Worm (Caenorhabditis elegans) whole organism, young adult: ENCODE measurements around the gene F21H12.3.

Experiments used
- B0336.3 ChIP-seq: fragments of 200-800 bp; sonication (Bioruptor generic); IDR thresholded peaks from 2 replicates; pipeline ENCODE4 v1.3.6; 2022; ENCODE audit warnings: missing genetic modification characterization, missing compliant biosample characterization
- C17E4.6 ChIP-seq: fragments of 200-800 bp; sonication (Bioruptor generic); IDR thresholded peaks from 2 replicates; pipeline ENCODE4 v1.3.6; 2022; ENCODE audit warnings: missing genetic modification reagents, missing genetic modification characterization, missing compliant biosample characterization
- D2030.7 ChIP-seq: fragments of 200-800 bp; sonication (Bioruptor generic); IDR thresholded peaks from 2 replicates; pipeline ENCODE4 v1.3.6; 2022; ENCODE audit warnings: missing genetic modification reagents, missing genetic modification characterization, missing compliant biosample characterization
- F39B2.1 ChIP-seq: fragments of 200-800 bp; sonication (Bioruptor generic); IDR thresholded peaks from 2 replicates; pipeline ENCODE4 v1.3.6; 2022; ENCODE audit warnings: missing genetic modification reagents, missing genetic modification characterization, missing compliant biosample characterization
- F49E8.2 ChIP-seq: sonication (generic microtip); optimal IDR thresholded peaks from 3 replicates; lab custom pipeline; 2017; ENCODE audit warnings: missing genetic modification characterization, mild to moderate bottlenecking, missing compliant biosample characterization, antibody characterized with exemption, moderate library complexity; ENCODE audit not compliant: insufficient read depth
- F57C9.4 ChIP-seq: sonication (generic microtip); optimal IDR thresholded peaks from 2 replicates; lab custom pipeline; 2017; ENCODE audit warnings: mild to moderate bottlenecking, missing genetic modification characterization, missing compliant biosample characterization
- K11D2.4 ChIP-seq: fragments of 200-800 bp; sonication (Bioruptor generic); IDR thresholded peaks from 2 replicates; pipeline ENCODE4 v1.3.6; 2022; ENCODE audit warnings: missing genetic modification reagents, missing genetic modification characterization, missing compliant biosample characterization
- Y53F4B.3 ChIP-seq: fragments of 200-800 bp; sonication (Bioruptor generic); IDR thresholded peaks from 2 replicates; pipeline ENCODE4 v1.3.6; 2022; ENCODE audit warnings: missing genetic modification reagents, missing genetic modification characterization, missing compliant biosample characterization
- Y56A3A.18 ChIP-seq: fragments of 200-800 bp; sonication (Bioruptor generic); IDR thresholded peaks from 2 replicates; pipeline ENCODE4 v1.3.6; 2022; ENCODE audit warnings: missing genetic modification reagents, missing genetic modification characterization, missing compliant biosample characterization
- aptf-2 ChIP-seq: fragments of 200-800 bp; sonication (Bioruptor generic); conservative IDR thresholded peaks from 2 replicates; pipeline ENCODE4 v1.3.6; 2022; ENCODE audit warnings: missing genetic modification reagents, missing genetic modification characterization, missing compliant biosample characterization
- attf-6 ChIP-seq: fragments of 200-800 bp; sonication (Bioruptor generic); IDR thresholded peaks from 2 replicates; pipeline ENCODE4 v1.3.6; 2022; ENCODE audit warnings: missing genetic modification reagents, missing genetic modification characterization, missing compliant biosample characterization
- bed-1 ChIP-seq: fragments of 200-800 bp; sonication (Bioruptor generic); IDR thresholded peaks from 2 replicates; pipeline ENCODE4 v1.3.6; 2022; ENCODE audit warnings: missing genetic modification reagents, missing genetic modification characterization, missing compliant biosample characterization
- cebp-1 ChIP-seq, 2 experiments: fragments of 200-800 bp in 1 of 2; sonication (Bioruptor generic) in 1 of 2; sonication (generic microtip) in 1 of 2; IDR thresholded peaks in 1 of 2; optimal IDR thresholded peaks in 1 of 2; 2 replicates each; pipeline versions ENCODE4 v1.3.6 to Lab custom; 2017 to 2022; ENCODE audit warnings: missing compliant biosample characterization in 2 of 2, missing genetic modification characterization in 2 of 2, mild to moderate bottlenecking in 1 of 2, missing genetic modification reagents in 1 of 2, moderate library complexity in 1 of 2
- ceh-100 ChIP-seq: fragments of 200-800 bp; sonication (Bioruptor generic); IDR thresholded peaks from 2 replicates; pipeline ENCODE4 v1.3.6; 2022; ENCODE audit warnings: missing genetic modification reagents, missing genetic modification characterization, missing compliant biosample characterization
- ceh-58 ChIP-seq: fragments of 200-800 bp; sonication (Bioruptor generic); IDR thresholded peaks from 2 replicates; pipeline ENCODE4 v1.3.6; 2022; ENCODE audit warnings: missing genetic modification characterization, missing compliant biosample characterization
- ceh-79 ChIP-seq: sonication (generic microtip); optimal IDR thresholded peaks from 2 replicates; lab custom pipeline; 2017; ENCODE audit warnings: mild to moderate bottlenecking, missing genetic modification characterization, missing compliant biosample characterization
- ceh-91 ChIP-seq: fragments of 200-800 bp; sonication (Bioruptor generic); IDR thresholded peaks from 2 replicates; pipeline ENCODE4 v1.3.6; 2022; ENCODE audit warnings: missing genetic modification reagents, missing genetic modification characterization, missing compliant biosample characterization
- dpl-1 ChIP-seq: fragments of 150-350 bp; optimal IDR thresholded peaks from 2 replicates; lab custom pipeline; 2014; ENCODE audit warnings: missing biosample characterization, missing genetic modification reagents, missing genetic modification characterization
- ekl-4 ChIP-seq: fragments of 200-800 bp; sonication (Bioruptor generic); IDR thresholded peaks from 2 replicates; pipeline ENCODE4 v1.3.6; 2022; ENCODE audit warnings: missing genetic modification reagents, missing genetic modification characterization, missing compliant biosample characterization
- ets-4 ChIP-seq: fragments of 200-800 bp; sonication (Bioruptor generic); optimal IDR thresholded peaks from 2 replicates; lab custom pipeline; 2018; ENCODE audit warnings: mild to moderate bottlenecking, missing genetic modification characterization, missing compliant biosample characterization
- fkh-3 ChIP-seq: sonication (generic microtip); optimal IDR thresholded peaks from 2 replicates; lab custom pipeline; 2016; ENCODE audit warnings: mild to moderate bottlenecking, missing genetic modification characterization, missing compliant biosample characterization
- hmg-20 ChIP-seq: fragments of 200-800 bp; sonication (Bioruptor generic); IDR thresholded peaks from 2 replicates; pipeline ENCODE4 v1.3.6; 2022; ENCODE audit warnings: missing genetic modification reagents, missing genetic modification characterization, missing compliant biosample characterization
- hrde-1 ChIP-seq: sonication (generic microtip); optimal IDR thresholded peaks from 2 replicates; lab custom pipeline; 2016; ENCODE audit warnings: missing genetic modification characterization, mild to moderate bottlenecking, missing compliant biosample characterization, moderate library complexity, missing genotype, missing genetic modification reagents, borderline replicate concordance
- lag-1 ChIP-seq: fragments of 200-800 bp; sonication (Bioruptor generic); IDR thresholded peaks from 2 replicates; pipeline ENCODE4 v1.3.6; 2022; ENCODE audit warnings: missing genetic modification reagents, missing genetic modification characterization, missing compliant biosample characterization
- lin-54 ChIP-seq: fragments of 200-800 bp; sonication (Bioruptor generic); optimal IDR thresholded peaks from 2 replicates; lab custom pipeline; 2018; ENCODE audit warnings: mild to moderate bottlenecking, missing genetic modification characterization, missing compliant biosample characterization
- lsl-1 ChIP-seq: fragments of 200-800 bp; sonication (Bioruptor generic); optimal IDR thresholded peaks from 2 replicates; lab custom pipeline; 2018; ENCODE audit warnings: mild to moderate bottlenecking, missing genetic modification characterization, moderate library complexity, missing compliant biosample characterization
- lsy-27 ChIP-seq: sonication (generic microtip); optimal IDR thresholded peaks from 2 replicates; lab custom pipeline; 2017; ENCODE audit warnings: missing genetic modification characterization, mild to moderate bottlenecking, missing compliant biosample characterization, antibody characterized with exemption, missing genotype, borderline replicate concordance; ENCODE audit not compliant: insufficient read depth
- madf-10 ChIP-seq: sonication (generic microtip); optimal IDR thresholded peaks from 2 replicates; lab custom pipeline; 2016; ENCODE audit warnings: mild to moderate bottlenecking, missing genetic modification characterization, missing compliant biosample characterization
- madf-6 ChIP-seq: fragments of 200-800 bp; sonication (Bioruptor generic); IDR thresholded peaks from 2 replicates; pipeline ENCODE4 v1.3.6; 2022; ENCODE audit warnings: missing genetic modification reagents, missing genetic modification characterization, missing compliant biosample characterization
- madf-8 ChIP-seq: fragments of 200-800 bp; sonication (Bioruptor generic); conservative IDR thresholded peaks from 2 replicates; pipeline ENCODE4 v1.3.6; 2022; ENCODE audit warnings: missing genetic modification reagents, missing genetic modification characterization, missing compliant biosample characterization
- mcd-1 ChIP-seq: fragments of 200-800 bp; sonication (Bioruptor generic); IDR thresholded peaks from 2 replicates; pipeline ENCODE4 v1.3.6; 2022; ENCODE audit warnings: missing genetic modification reagents, missing genetic modification characterization, missing compliant biosample characterization
- mel-28 ChIP-seq: sonication (generic microtip); optimal IDR thresholded peaks from 2 replicates; lab custom pipeline; 2016; ENCODE audit warnings: borderline replicate concordance, mild to moderate bottlenecking, missing genetic modification characterization, missing compliant biosample characterization
- mxl-1 ChIP-seq: sonication (generic microtip); optimal IDR thresholded peaks from 2 replicates; lab custom pipeline; 2016; ENCODE audit warnings: missing genetic modification characterization, missing compliant biosample characterization
- nhr-27 ChIP-seq: fragments of 200-800 bp; sonication (Bioruptor generic); optimal IDR thresholded peaks from 2 replicates; lab custom pipeline; 2018; ENCODE audit warnings: mild to moderate bottlenecking, missing genetic modification characterization, moderate library complexity, missing compliant biosample characterization
- nhr-80 ChIP-seq: sonication (generic microtip); optimal IDR thresholded peaks from 2 replicates; lab custom pipeline; 2016; ENCODE audit warnings: missing genetic modification characterization, missing compliant biosample characterization
- pha-4 ChIP-seq: fragments of 150-350 bp; sonication (generic microtip); optimal IDR thresholded peaks from 2 replicates; lab custom pipeline; 2014; ENCODE audit warnings: missing biosample characterization, missing genetic modification reagents, missing genetic modification characterization
- snpc-1.1 ChIP-seq: sonication (generic microtip); optimal IDR thresholded peaks from 2 replicates; lab custom pipeline; 2017; ENCODE audit warnings: missing genetic modification characterization, mild to moderate bottlenecking, missing compliant biosample characterization, antibody characterized with exemption, moderate library complexity, missing genotype, missing genetic modification reagents; ENCODE audit not compliant: insufficient read depth
- snpc-4 ChIP-seq, 5 experiments: fragments of 150-350 bp in 1 of 5; sonication (generic microtip) in 4 of 5; optimal IDR thresholded peaks; 2 replicates each; lab custom pipeline; 2014 to 2018; ENCODE audit warnings: missing genetic modification characterization in 5 of 5, missing biosample characterization in 3 of 5, antibody characterized with exemption in 2 of 5, mild to moderate bottlenecking in 2 of 5, missing compliant biosample characterization in 2 of 5, missing genotype in 2 of 5, moderate library complexity in 2 of 5, missing genetic modification reagents in 1 of 5
- somi-1 ChIP-seq: fragments of 200-800 bp; sonication (Bioruptor generic); optimal IDR thresholded peaks from 2 replicates; lab custom pipeline; 2018; ENCODE audit warnings: mild to moderate bottlenecking, missing genetic modification characterization, missing compliant biosample characterization
- sptf-2 ChIP-seq: fragments of 200-800 bp; sonication (Bioruptor generic); optimal IDR thresholded peaks from 2 replicates; lab custom pipeline; 2018; ENCODE audit warnings: mild to moderate bottlenecking, missing genetic modification characterization, missing compliant biosample characterization
- xnd-1 ChIP-seq: sonication (generic microtip); optimal IDR thresholded peaks from 2 replicates; lab custom pipeline; 2016; ENCODE audit warnings: missing genotype, missing genetic modification reagents, missing genetic modification characterization, missing compliant biosample characterization
- ztf-18 ChIP-seq: sonication (generic microtip); optimal IDR thresholded peaks from 2 replicates; lab custom pipeline; 2016; ENCODE audit warnings: missing genotype, mild to moderate bottlenecking, missing genetic modification characterization, missing compliant biosample characterization
- ztf-28 ChIP-seq: fragments of 200-800 bp; sonication (Bioruptor generic); IDR thresholded peaks from 2 replicates; pipeline ENCODE4 v1.3.6; 2022; ENCODE audit warnings: missing genetic modification reagents, missing genetic modification characterization, missing compliant biosample characterization

F21H12.3 gene

DNA sequence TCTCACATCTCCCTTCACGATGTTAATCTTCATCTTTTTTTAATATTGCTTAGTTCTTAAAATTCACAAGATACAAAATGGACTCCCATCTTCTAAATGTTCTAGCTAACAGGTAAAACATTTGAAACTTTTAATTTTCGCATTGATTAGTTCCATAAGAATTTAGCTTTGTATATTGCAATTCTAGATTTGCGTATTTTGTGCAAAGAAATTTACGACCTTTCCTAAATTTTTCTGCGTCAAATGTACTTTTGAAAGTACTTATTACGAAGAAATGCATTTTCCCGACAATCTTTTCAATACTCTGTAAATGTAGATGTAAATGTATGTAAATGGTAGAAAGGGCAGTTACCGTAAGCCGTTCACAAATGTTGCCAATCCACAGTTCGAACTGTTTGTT is 21.3 kb downstream of the F21H12.3 start:
- no peak for TF ChIP-seq ztf-28 (GFP tag; lab: Robert Waterston, UW)
- TF ChIP-seq ztf-18: no peak
- no peak for TF ChIP-seq pha-4 (tag; lab: Kevin White, UChicago)
- TF ChIP-seq mcd-1: no peak
- TF ChIP-seq ets-4 (GFP tag; lab: Kevin White, UChicago): no peak
- no peak for TF ChIP-seq sptf-2 (GFP tag; lab: Kevin White, UChicago)
- TF ChIP-seq K11D2.4 (GFP tag; lab: Robert Waterston, UW): no peak
- TF ChIP-seq mxl-1: no peak
- TF ChIP-seq F49E8.2 (tag; lab: Kevin White, UChicago): no peak
- no peak for TF ChIP-seq snpc-4 (GFP tag; optimal IDR thresholded peaks at IDR 0.05; lab: Kevin White, UChicago)
- no peak for TF ChIP-seq snpc-4 (tag; optimal IDR thresholded peaks at IDR 0.05; lab: Kevin White, UChicago)
- TF ChIP-seq nhr-27 (tag; lab: Kevin White, UChicago): no peak
- TF ChIP-seq madf-6 (GFP tag; lab: Robert Waterston, UW): no peak
- no peak for TF ChIP-seq mel-28 (tag; lab: Kevin White, UChicago)
- no peak for TF ChIP-seq ceh-79 (tag; lab: Kevin White, UChicago)
- TF ChIP-seq hmg-20 (GFP tag; lab: Robert Waterston, UW): no peak
- no peak for TF ChIP-seq ceh-58 (GFP tag; lab: Robert Waterston, UW)
- no peak for TF ChIP-seq Y53F4B.3 (GFP tag; lab: Robert Waterston, UW)
- no peak for TF ChIP-seq ceh-91
- no peak for TF ChIP-seq F57C9.4 (tag; lab: Kevin White, UChicago)

DNA sequence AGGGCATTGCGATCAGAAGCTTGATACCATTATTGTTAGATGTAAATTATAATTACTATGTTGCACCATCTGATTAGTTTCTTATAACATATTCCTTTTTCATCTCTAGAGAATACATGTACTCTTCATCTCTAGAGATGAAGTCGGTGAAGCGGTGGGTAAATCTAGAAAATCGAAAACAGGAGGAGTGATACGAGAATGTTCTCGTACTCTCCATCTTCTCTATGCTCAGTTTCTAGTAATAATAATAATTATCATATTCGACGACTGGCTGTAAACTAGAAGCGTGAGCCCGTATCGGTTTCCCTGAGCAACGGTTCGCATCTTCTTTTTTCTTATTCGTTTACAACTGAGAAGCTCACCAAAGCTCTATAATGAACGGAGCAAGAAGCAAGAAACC is 25.1 kb downstream of the F21H12.3 start:
- TF ChIP-seq F39B2.1 (no peak), somi-1 (GFP tag; lab: Kevin White, UChicago) (no peak), Y56A3A.18 (GFP tag; lab: Robert Waterston, UW) (no peak), attf-6 (GFP tag; lab: Robert Waterston, UW) (no peak), mel-28 (tag; lab: Kevin White, UChicago) (no peak), ztf-28 (GFP tag; lab: Robert Waterston, UW) (no peak), lag-1 (GFP tag; lab: Robert Waterston, UW) (no peak), nhr-80 (tag; lab: Kevin White, UChicago) (no peak), fkh-3 (no peak), ztf-18 (no peak), bed-1 (no peak), F57C9.4 (tag; lab: Kevin White, UChicago) (no peak), hrde-1 (tag; lab: Kevin White, UChicago) (no peak), Y53F4B.3 (GFP tag; lab: Robert Waterston, UW) (no peak), madf-10 (tag; lab: Kevin White, UChicago) (no peak), aptf-2 (no peak), ekl-4 (GFP tag; lab: Robert Waterston, UW) (no peak)

ce11 chrII:6109989-6110388 is 27.3 kb downstream of the F21H12.3 start:
- TF ChIP-seq snpc-1.1 (tag; lab: Kevin White, UChicago) (no peak), madf-8 (GFP tag; lab: Robert Waterston, UW) (no peak)
- TF ChIP-seq, all 124 proteins: peak for 0

DNA sequence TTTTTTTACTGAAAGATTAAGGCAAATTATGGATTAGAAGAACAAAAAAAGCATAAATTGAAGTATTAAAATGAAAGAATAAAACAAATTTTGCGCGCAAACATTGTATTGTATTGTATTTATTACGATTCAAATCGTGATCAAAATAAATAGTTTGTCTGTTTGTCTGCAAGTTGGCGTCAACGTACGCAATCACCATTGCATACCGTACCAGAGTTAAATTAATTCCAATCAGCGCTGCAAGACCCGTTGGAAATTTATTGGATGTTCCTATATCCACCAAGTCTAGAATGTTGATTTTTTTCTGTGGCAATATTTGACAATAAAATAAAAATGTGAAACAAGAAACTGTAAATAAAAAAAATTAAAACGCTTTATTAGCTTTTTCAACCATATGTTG is 30.5 kb downstream of the F21H12.3 start, which contains the start of gene heri-1:
Gene heri-1 (minus strand): TSS at position 8 of the 400 bp plus-strand sequence.
- TF ChIP-seq cebp-1 (GFP tag; IDR thresholded peaks at IDR 0.05; lab: Robert Waterston, UW) (no peak), cebp-1 (tag; optimal IDR thresholded peaks at IDR 0.05; lab: Kevin White, UChicago) (no peak), lsl-1 (peak; percentile 91), lin-54 (GFP tag; lab: Kevin White, UChicago) (peak; percentile 3), lsy-27 (tag; lab: Kevin White, UChicago) (no peak), D2030.7 (GFP tag; lab: Robert Waterston, UW) (peak; percentile 66), madf-8 (GFP tag; lab: Robert Waterston, UW) (peak; percentile 70), mxl-1 (no peak), ceh-100 (GFP tag; lab: Robert Waterston, UW) (no peak), C17E4.6 (GFP tag; lab: Robert Waterston, UW) (no peak), xnd-1 (tag; lab: Kevin White, UChicago) (peak; percentile 46), dpl-1 (GFP tag; lab: Kevin White, UChicago) (peak; percentile 26), B0336.3 (GFP tag; lab: Robert Waterston, UW) (no peak)
